Fruit fly (Drosophila melanogaster) whole organism, wandering third instar larva: ENCODE results near the gene raskol.
A peak's percentile ranks its signal among the peaks of the same experiment; 100 is the strongest.

Experiments used
- Abd-B ChIP-seq: fragments of >200 bp; optimal IDR thresholded peaks from 2 replicates; lab custom pipeline; 2017; ENCODE audit warnings: missing biosample characterization, missing genetic modification characterization
- CG32264 ChIP-seq: fragments of 200-800 bp; sonication (Bioruptor generic); optimal IDR thresholded peaks from 2 replicates; lab custom pipeline; 2016; ENCODE audit warnings: missing biosample characterization, missing genetic modification characterization
- CG9705 ChIP-seq: fragments of 200-800 bp; sonication (Bioruptor generic); optimal IDR thresholded peaks from 2 replicates; lab custom pipeline; 2018; ENCODE audit warnings: missing biosample characterization, mild to moderate bottlenecking, missing genetic modification characterization
- Dfd ChIP-seq: fragments of >200 bp; optimal IDR thresholded peaks from 2 replicates; lab custom pipeline; 2017; ENCODE audit warnings: missing biosample characterization, missing genetic modification characterization
- Dif ChIP-seq: fragments of 200-275, 200-300 bp; sonication (Bioruptor generic); optimal IDR thresholded peaks from 2 replicates; lab custom pipeline; 2018; ENCODE audit warnings: missing biosample characterization, missing genetic modification characterization; ENCODE audit not compliant: partially characterized antibody
- GATAd ChIP-seq: sonication (Bioruptor generic); optimal IDR thresholded peaks from 2 replicates; lab custom pipeline; 2016; ENCODE audit warnings: missing biosample characterization, missing genetic modification characterization
- HLH106 ChIP-seq: fragments of 200-800 bp; optimal IDR thresholded peaks from 3 replicates; lab custom pipeline; 2019; ENCODE audit warnings: missing biosample characterization, mild to moderate bottlenecking, missing genetic modification characterization, moderate library complexity
- Hnf4 ChIP-seq: fragments of 200-800 bp; sonication (Bioruptor generic); optimal IDR thresholded peaks from 2 replicates; lab custom pipeline; 2016; ENCODE audit warnings: missing biosample characterization, mild to moderate bottlenecking, missing genetic modification characterization
- Hr78 ChIP-seq: fragments of >200 bp; optimal IDR thresholded peaks from 2 replicates; lab custom pipeline; 2017; ENCODE audit warnings: missing biosample characterization, missing genetic modification characterization
- Jra ChIP-seq: sonication (Bioruptor generic); optimal IDR thresholded peaks from 2 replicates; lab custom pipeline; 2016; ENCODE audit warnings: missing biosample characterization, missing genetic modification characterization
- Mio ChIP-seq: sonication (Bioruptor generic); optimal IDR thresholded peaks from 2 replicates; lab custom pipeline; 2016; ENCODE audit warnings: missing biosample characterization, missing genetic modification characterization
- Myc ChIP-seq: fragments of >200 bp; optimal IDR thresholded peaks from 2 replicates; lab custom pipeline; 2017
- N ChIP-seq: fragments of >200 bp; optimal IDR thresholded peaks from 2 replicates; lab custom pipeline; 2018; ENCODE audit warnings: missing biosample characterization, missing external identifiers, missing genetic modification characterization
- Rel ChIP-seq, 2 experiments: fragments of 200-800 bp; sonication (Bioruptor generic) in 1 of 2; optimal IDR thresholded peaks; 2 replicates in 1 of 2; 3 replicates in 1 of 2; lab custom pipeline; 2016 to 2019; ENCODE audit warnings: mild to moderate bottlenecking in 2 of 2, missing biosample characterization in 2 of 2, missing genetic modification characterization in 2 of 2, moderate library complexity in 1 of 2
- Vsx2 ChIP-seq: fragments of 200-300, 225-300 bp; sonication (Bioruptor generic); optimal IDR thresholded peaks from 2 replicates; lab custom pipeline; 2018; ENCODE audit warnings: missing biosample characterization, missing genetic modification characterization; ENCODE audit not compliant: partially characterized antibody
- br ChIP-seq: fragments of 200-800 bp; sonication (Bioruptor generic); optimal IDR thresholded peaks from 2 replicates; lab custom pipeline; 2016; ENCODE audit warnings: missing biosample characterization, missing genetic modification characterization
- dl ChIP-seq, 2 experiments: fragments of 175-275, 200-275 bp in 1 of 2; fragments of 200-275 bp in 1 of 2; sonication (Bioruptor generic); optimal IDR thresholded peaks; lab custom pipeline; 2018; ENCODE audit warnings: mild to moderate bottlenecking in 2 of 2, missing biosample characterization in 2 of 2, missing genetic modification characterization in 2 of 2, moderate library complexity in 2 of 2; ENCODE audit not compliant: partially characterized antibody in 2 of 2, insufficient read depth in 1 of 2
- dmrt93B ChIP-seq: fragments of 200-800 bp; sonication (Bioruptor generic); optimal IDR thresholded peaks from 2 replicates; lab custom pipeline; 2018; ENCODE audit warnings: missing biosample characterization, mild to moderate bottlenecking, missing genetic modification characterization
- dsf ChIP-seq: sonication (Bioruptor generic); optimal IDR thresholded peaks from 2 replicates; lab custom pipeline; 2016; ENCODE audit warnings: missing biosample characterization, missing genetic modification characterization, borderline replicate concordance
- fru ChIP-seq: fragments of 200-800 bp; sonication (Bioruptor generic); optimal IDR thresholded peaks from 3 replicates; lab custom pipeline; 2016; ENCODE audit warnings: missing biosample characterization, mild to moderate bottlenecking, missing genetic modification characterization
- h ChIP-seq: fragments of 200-800 bp; sonication (Bioruptor generic); optimal IDR thresholded peaks from 3 replicates; lab custom pipeline; 2016; ENCODE audit warnings: missing biosample characterization, mild to moderate bottlenecking, missing genetic modification characterization
- jim ChIP-seq: fragments of 175-275, 200-325 bp; sonication (Bioruptor generic); optimal IDR thresholded peaks from 2 replicates; lab custom pipeline; 2016; ENCODE audit warnings: missing biosample characterization, mild to moderate bottlenecking, missing genetic modification characterization
- lola ChIP-seq: fragments of >200 bp; optimal IDR thresholded peaks from 2 replicates; lab custom pipeline; 2017; ENCODE audit warnings: missing biosample characterization, missing genetic modification characterization
- pan ChIP-seq: fragments of >200 bp; optimal IDR thresholded peaks from 2 replicates; lab custom pipeline; 2017
- psq ChIP-seq: fragments of 200-800 bp; sonication (Bioruptor generic); optimal IDR thresholded peaks from 3 replicates; lab custom pipeline; 2017; ENCODE audit warnings: missing biosample characterization, mild to moderate bottlenecking, missing genetic modification characterization, moderate library complexity
- rgr ChIP-seq: fragments of 200-800 bp; sonication (Bioruptor generic); optimal IDR thresholded peaks from 3 replicates; lab custom pipeline; 2016; ENCODE audit warnings: missing biosample characterization, mild to moderate bottlenecking, missing genetic modification characterization
- sage ChIP-seq: fragments of 200-800 bp; sonication (Bioruptor generic); optimal IDR thresholded peaks from 2 replicates; lab custom pipeline; 2016; ENCODE audit warnings: missing biosample characterization, mild to moderate bottlenecking, missing genetic modification characterization
- sv ChIP-seq: fragments of 200-800 bp; sonication (Bioruptor generic); optimal IDR thresholded peaks from 3 replicates; lab custom pipeline; 2016; ENCODE audit warnings: missing biosample characterization, missing genetic modification characterization
- usp ChIP-seq: fragments of >200 bp; optimal IDR thresholded peaks from 2 replicates; lab custom pipeline; 2017; ENCODE audit warnings: missing biosample characterization, missing genetic modification characterization
- woc ChIP-seq: sonication (Bioruptor generic); optimal IDR thresholded peaks from 2 replicates; lab custom pipeline; 2016; ENCODE audit warnings: missing biosample characterization, mild to moderate bottlenecking, missing genetic modification characterization

The raskol gene

dm6 chrX:17683506-17683858, 26.5 kb upstream of the raskol start:
- TF ChIP-seq Abd-B (GFP tag; lab: Kevin White, UChicago) (no peak), woc (GFP tag; lab: Kevin White, UChicago) (peak; percentile 58), HLH106 (tag; lab: Kevin White, UChicago) (no peak), Myc (peak; percentile 46), psq (GFP tag; lab: Kevin White, UChicago) (peak; percentile 36), CG32264 (GFP tag; lab: Kevin White, UChicago) (no peak), dl (GFP tag; optimal IDR thresholded peaks at IDR 0.05; lab: Kevin White, UChicago; ENCODE audit: insufficient read depth in 1 of 2, partially characterized antibody in 2 of 2) (no peak), usp (GFP tag; lab: Kevin White, UChicago) (no peak), sage (no peak), pan (no peak), Dfd (GFP tag; lab: Kevin White, UChicago) (no peak), CG9705 (GFP tag; lab: Kevin White, UChicago) (no peak), lola (no peak)

- TF ChIP-seq Hnf4 (GFP tag; lab: Kevin White, UChicago) (no peak), dmrt93B (GFP tag; lab: Kevin White, UChicago) (no peak), GATAd (GFP tag; lab: Kevin White, UChicago) (no peak)
- TF ChIP-seq, all 38 proteins: peak for 0
These were observed 23.8 kb upstream of the raskol start for dm6 chrX:17686179-17686578.

dm6 chrX:17692729-17693128, 17.2 kb upstream of the raskol start:
- TF ChIP-seq fru (GFP tag; lab: Kevin White, UChicago) (no peak), dl (GFP tag; optimal IDR thresholded peaks at IDR 0.05; lab: Kevin White, UChicago; ENCODE audit: insufficient read depth in 1 of 2, partially characterized antibody in 2 of 2) (no peak), h (GFP tag; lab: Kevin White, UChicago) (no peak), CG9705 (GFP tag; lab: Kevin White, UChicago) (no peak), Dfd (GFP tag; lab: Kevin White, UChicago) (no peak), sv (no peak)

- TF ChIP-seq Jra (GFP tag; lab: Kevin White, UChicago) (no peak), Rel (GFP tag; optimal IDR thresholded peaks at IDR 0.05; lab: Kevin White, UChicago) (no peak), Rel (tag; optimal IDR thresholded peaks at IDR 0.05; lab: Kevin White, UChicago) (no peak), jim (GFP tag; lab: Kevin White, UChicago) (no peak), Dif (GFP tag; lab: Kevin White, UChicago) (no peak), dsf (GFP tag; lab: Kevin White, UChicago) (no peak)
- TF ChIP-seq, all 38 proteins: peak for 0
These were observed 15.7 kb upstream of the raskol start for dm6 chrX:17693981-17694872.

dm6 chrX:17694873-17695446, 15.0 kb upstream of the raskol start:
- TF ChIP-seq Mio (GFP tag; lab: Kevin White, UChicago) (no peak), GATAd (GFP tag; lab: Kevin White, UChicago) (no peak), woc (GFP tag; lab: Kevin White, UChicago) (no peak), Jra (GFP tag; lab: Kevin White, UChicago) (no peak), pan (no peak), br (GFP tag; lab: Kevin White, UChicago) (no peak), rgr (GFP tag; lab: Kevin White, UChicago) (no peak), jim (GFP tag; lab: Kevin White, UChicago) (no peak), Vsx2 (no peak), dmrt93B (GFP tag; lab: Kevin White, UChicago) (no peak), N (GFP tag; lab: Kevin White, UChicago) (no peak), sage (no peak), Hr78 (GFP tag; lab: Kevin White, UChicago) (no peak), Myc (no peak), sv (no peak)
